Fruit fly (Drosophila melanogaster): Measurements from ENCODE around the gene CG45095.
"Not testable (repeated sequence)": the region's sequence is repeated elsewhere in the genome, so short reads cannot be mapped to it uniquely, and the experiment has no call there.

CG45095 gene

DNA sequence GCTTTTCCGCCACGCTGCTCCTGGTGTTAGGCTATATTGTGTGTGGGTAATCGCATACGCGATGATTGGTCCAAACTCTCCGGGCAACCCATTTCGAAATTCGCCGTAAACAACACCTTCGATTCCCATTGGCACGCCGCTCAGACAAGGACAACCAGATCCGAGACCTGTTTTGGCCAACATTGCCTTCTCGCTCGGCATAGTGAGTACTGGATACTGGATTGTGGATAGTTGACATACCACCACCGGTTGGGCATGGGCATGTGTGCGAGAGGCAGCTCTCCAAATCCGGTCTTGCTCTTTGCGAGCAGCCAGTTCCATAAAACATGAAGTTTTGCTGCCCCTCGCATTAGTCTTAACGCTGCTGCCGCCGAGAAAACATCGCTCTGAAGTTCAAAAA lies 7.7 kb upstream of the CG45095 start, which contains the start of gene fd96Cb:
fd96Cb (plus strand) TSS at position 374 of the 400 bp plus-strand sequence.
- no peak for TF ChIP-seq CG17801 (GFP tag; optimal IDR thresholded peaks at IDR 0.05; ENCODE audit: partially characterized antibody)

DNA sequence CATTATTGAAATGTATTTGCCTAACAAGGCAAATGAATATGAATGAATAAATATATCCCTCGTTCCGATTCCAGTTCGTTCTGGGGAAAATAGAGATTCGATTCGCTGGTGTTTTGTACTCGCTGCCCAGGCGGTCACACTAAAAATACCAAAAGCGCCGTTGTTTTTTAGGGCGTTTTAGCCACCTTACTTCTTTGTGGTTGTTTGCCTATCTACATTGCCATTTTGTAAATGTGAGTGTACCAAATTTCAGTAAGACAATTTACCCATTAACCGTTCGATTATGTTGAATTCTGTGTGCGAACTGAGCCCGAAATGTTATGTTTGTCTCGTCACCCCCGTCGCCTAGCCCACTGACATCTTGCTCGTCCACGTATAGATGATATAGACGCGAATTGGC lies 4.9 kb upstream of the CG45095 start, which contains the start of the genes CG33095 and CG33096:
CG33095 (plus strand) TSS at position 187 of the 400 bp plus-strand sequence.
CG33096 (plus strand) TSS at position 187 of the 400 bp plus-strand sequence.
- TF ChIP-seq CG17801 (GFP tag; optimal IDR thresholded peaks at IDR 0.05; ENCODE audit: partially characterized antibody) = peak; percentile 20

dm6 chr3R:25108932-25109331 lies 6.6 kb downstream of the CG45095 start, which contains the start of gene CG34027:
Gene CG34027, minus strand, starts transcription at chr3R:25109032.
- TF ChIP-seq CG17801 (GFP tag; optimal IDR thresholded peaks at IDR 0.05; ENCODE audit: partially characterized antibody) = no peak

DNA sequence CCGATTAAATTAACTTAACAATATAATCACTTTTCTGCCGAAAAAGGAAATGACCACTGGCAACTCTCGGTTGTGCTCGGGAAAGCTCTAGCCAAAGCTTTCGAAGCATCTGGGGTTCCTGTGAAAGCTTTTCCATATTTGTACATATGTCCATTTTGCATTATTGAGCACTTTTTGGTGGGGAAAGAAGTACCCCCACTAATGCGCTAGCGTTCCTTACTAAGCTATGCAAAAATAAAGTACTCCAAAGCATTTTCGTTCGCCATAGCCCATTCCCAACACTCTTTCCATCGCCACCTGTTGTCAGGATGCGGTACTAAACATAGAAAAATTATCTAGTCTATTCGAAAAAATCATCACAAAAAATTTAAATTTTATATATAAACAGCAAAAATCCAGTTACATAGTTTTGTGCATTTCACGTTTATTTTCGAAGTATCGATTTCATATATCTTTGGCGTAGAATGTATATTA lies 10.2 kb downstream of the CG45095 start, which contains the start of gene Nepl16:
Nepl16 (minus strand) TSS at position 51 of the 474 bp plus-strand sequence.
- no peak for TF ChIP-seq CG17801 (GFP tag; optimal IDR thresholded peaks at IDR 0.05; ENCODE audit: partially characterized antibody)

DNA sequence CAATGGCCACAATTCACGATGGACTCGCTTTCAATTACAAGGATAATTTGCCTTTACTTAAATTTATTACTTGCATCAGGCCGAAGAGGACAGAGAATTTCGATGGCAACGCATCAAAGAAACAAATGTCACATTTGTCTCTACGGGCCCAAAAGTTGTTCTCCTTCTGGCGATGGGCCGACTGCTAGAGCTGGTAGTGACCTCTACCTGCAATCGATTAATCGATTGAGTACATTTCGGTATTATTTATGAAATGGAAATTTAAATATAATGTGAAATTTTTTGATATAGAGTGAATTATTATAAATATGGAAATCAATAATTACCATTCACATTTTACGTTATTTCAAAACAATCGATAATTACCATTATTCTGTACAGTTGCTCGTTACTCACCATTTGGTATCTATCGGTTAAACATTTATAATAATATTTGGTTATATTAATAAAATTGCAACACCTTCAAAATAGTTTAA lies 20.4 kb downstream of the CG45095 start, which contains the start of the genes CG31510 and TTLL5:
CG31510 (minus strand) TSS at position 185 of the 476 bp plus-strand sequence.
TTLL5 (minus strand) TSS at position 185 of the 476 bp plus-strand sequence.
- TF ChIP-seq CG17801 (GFP tag; optimal IDR thresholded peaks at IDR 0.05; ENCODE audit: partially characterized antibody) = peak; percentile 4

- TF ChIP-seq CG17801 (GFP tag; optimal IDR thresholded peaks at IDR 0.05; ENCODE audit: partially characterized antibody) = peak; percentile 6
These were observed 20.9 kb downstream of the CG45095 start, which contains the start of gene vig2 for dm6 chr3R:25123262-25123661. Gene vig2, plus strand, starts transcription at chr3R:25123373.

DNA sequence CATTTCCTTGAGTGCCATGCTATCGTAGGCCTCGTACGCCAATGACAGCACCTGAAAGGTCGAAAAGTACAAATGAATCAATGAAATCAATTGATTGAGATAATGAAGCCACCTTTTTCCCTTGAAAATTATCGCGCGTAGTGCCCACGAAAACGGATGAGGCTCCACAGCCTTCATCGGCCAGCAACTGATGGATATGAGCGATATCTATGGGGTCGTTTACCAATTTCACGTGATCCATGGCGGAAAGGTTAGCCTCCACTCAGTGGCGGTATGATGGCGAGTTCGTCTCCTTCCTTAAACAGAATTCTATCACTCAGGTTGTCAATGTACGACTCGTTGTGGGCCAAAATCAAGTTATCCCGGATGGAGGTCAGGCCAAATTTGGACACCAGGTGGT lies 24.5 kb downstream of the CG45095 start:
- no peak for TF ChIP-seq CG17801 (GFP tag; optimal IDR thresholded peaks at IDR 0.05; ENCODE audit: partially characterized antibody)

- TF ChIP-seq CG17801 (GFP tag; optimal IDR thresholded peaks at IDR 0.05; ENCODE audit: partially characterized antibody) = no peak
These were observed 24.9 kb downstream of the CG45095 start, which contains the start of the genes Mocs2A, Mocs2B and Clbn for dm6 chr3R:25127231-25127689. Gene Mocs2A, minus strand, starts transcription at chr3R:25127359. Gene Mocs2B, minus strand, starts transcription at chr3R:25127359. Gene Clbn, plus strand, starts transcription at chr3R:25127502.

dm6 chr3R:25131042-25131441 lies 28.7 kb downstream of the CG45095 start, which contains the start of gene Bili:
Gene Bili, plus strand, starts transcription at chr3R:25131306.
- not testable (repeated sequence) for TF ChIP-seq CG17801 (GFP tag; optimal IDR thresholded peaks at IDR 0.05; ENCODE audit: partially characterized antibody)

DNA sequence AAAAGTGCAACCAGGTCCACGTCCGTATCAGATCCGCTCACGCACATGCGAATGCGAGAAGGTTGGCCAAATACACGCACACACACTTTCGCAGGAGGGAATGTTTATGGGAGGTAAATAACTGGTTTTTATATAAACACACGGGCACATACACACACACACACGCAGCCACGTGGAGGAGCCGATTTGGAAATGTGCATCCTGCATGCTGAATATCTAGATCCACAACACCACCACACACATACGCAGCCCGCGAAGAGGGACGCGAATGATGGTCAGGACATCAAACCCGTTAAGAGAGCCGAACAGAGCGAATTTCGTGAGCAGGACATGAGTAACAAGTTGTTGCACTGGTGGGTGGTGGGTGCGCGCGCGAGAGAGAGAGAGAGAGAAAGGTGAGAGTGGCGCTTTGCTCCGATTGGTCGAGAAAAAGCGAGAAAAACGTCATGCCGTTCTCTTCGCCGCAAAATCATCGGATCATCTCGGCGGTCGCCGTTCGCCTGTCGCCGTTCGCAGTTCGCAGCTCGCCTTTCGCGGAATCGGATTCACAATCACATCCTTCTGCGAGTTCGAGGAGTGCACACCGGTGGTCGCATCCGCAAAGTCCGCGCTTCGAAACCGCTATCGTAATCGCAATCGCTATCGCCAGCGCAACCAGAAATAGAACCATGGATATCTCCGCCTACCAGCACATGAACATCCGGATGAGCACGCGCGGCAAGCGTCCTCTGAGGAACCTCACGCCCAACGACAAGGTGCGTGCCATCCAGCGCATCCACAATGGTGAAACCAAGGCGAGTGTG lies 35.4 kb downstream of the CG45095 start, which contains the start of gene danr:
danr (plus strand) TSS at position 508 of the 803 bp plus-strand sequence.
- TF ChIP-seq CG17801 (GFP tag; optimal IDR thresholded peaks at IDR 0.05; ENCODE audit: partially characterized antibody) = no peak

dm6 chr3R:25152342-25152741 lies 50.0 kb downstream of the CG45095 start:
- TF ChIP-seq CG17801 (GFP tag; optimal IDR thresholded peaks at IDR 0.05; ENCODE audit: partially characterized antibody) = no peak
